Worm (Caenorhabditis elegans) whole organism, midembryonic: ENCODE measurements around the gene mec-17.

Source experiments
- T22C8.4 ChIP-seq: fragments of 200-800 bp; sonication (Bioruptor generic); IDR thresholded peaks from 2 replicates; pipeline ENCODE4 v1.3.6; 2022; ENCODE audit warnings: missing genetic modification characterization, missing compliant biosample characterization
- cog-1 ChIP-seq: sonication (generic microtip); optimal IDR thresholded peaks from 2 replicates; lab custom pipeline; 2016; ENCODE audit warnings: missing genetic modification characterization, missing compliant biosample characterization
- flt-1 ChIP-seq: fragments of 200-800 bp; sonication (Bioruptor generic); IDR thresholded peaks from 2 replicates; pipeline ENCODE4 v1.3.6; 2022; ENCODE audit warnings: missing genetic modification characterization, missing compliant biosample characterization
- klf-2 ChIP-seq: fragments of 200-800 bp; sonication (Bioruptor generic); conservative IDR thresholded peaks from 2 replicates; pipeline ENCODE4 v1.3.6; 2022; ENCODE audit warnings: missing genetic modification reagents, missing genetic modification characterization, missing compliant biosample characterization
- med-1 ChIP-seq: sonication (generic microtip); optimal IDR thresholded peaks from 2 replicates; lab custom pipeline; 2017; ENCODE audit warnings: missing genetic modification characterization, mild to moderate bottlenecking, missing compliant biosample characterization, antibody characterized with exemption, missing genetic modification reagents; ENCODE audit not compliant: insufficient read depth
- ref-1 ChIP-seq: fragments of 200-800 bp; sonication (Bioruptor generic); conservative IDR thresholded peaks from 2 replicates; pipeline ENCODE4 v1.3.6; 2022; ENCODE audit warnings: missing genetic modification reagents, missing genetic modification characterization, missing compliant biosample characterization
- tab-1 ChIP-seq: fragments of 200-800 bp; sonication (Bioruptor generic); IDR thresholded peaks from 2 replicates; pipeline ENCODE4 v1.3.6; 2022; ENCODE audit warnings: missing genetic modification characterization, missing compliant biosample characterization
- ztf-23 ChIP-seq: fragments of 200-800 bp; sonication (Bioruptor generic); IDR thresholded peaks from 2 replicates; pipeline ENCODE4 v1.3.6; 2022; ENCODE audit warnings: missing genetic modification reagents, missing genetic modification characterization, missing compliant biosample characterization
- ztf-29 ChIP-seq: fragments of 200-800 bp; sonication (Bioruptor generic); IDR thresholded peaks from 2 replicates; pipeline ENCODE4 v1.3.6; 2022; ENCODE audit warnings: missing genetic modification reagents, missing genetic modification characterization, missing compliant biosample characterization

- no peak for TF ChIP-seq ztf-23 (GFP tag; lab: Robert Waterston, UW)
- TF ChIP-seq klf-2 (GFP tag; lab: Robert Waterston, UW), result no peak
- no peak for TF ChIP-seq cog-1 (tag; lab: Kevin White, UChicago)
- no peak for TF ChIP-seq T22C8.4 (GFP tag; lab: Robert Waterston, UW)
- TF ChIP-seq tab-1 (GFP tag; lab: Robert Waterston, UW), result no peak
- no peak for TF ChIP-seq med-1 (GFP tag; lab: Kevin White, UChicago)
- no peak for TF ChIP-seq flt-1 (GFP tag; lab: Robert Waterston, UW)
- no peak for TF ChIP-seq ref-1 (GFP tag; lab: Robert Waterston, UW)
- TF ChIP-seq ztf-29 (GFP tag; lab: Robert Waterston, UW), result no peak
These were observed 18.4 kb upstream of the mec-17 start for ce11 chrIV:8005376-8005775.
